Worm (Caenorhabditis elegans): ENCODE measurements around the gene ZC190.6.

The ZC190.6 gene

DNA sequence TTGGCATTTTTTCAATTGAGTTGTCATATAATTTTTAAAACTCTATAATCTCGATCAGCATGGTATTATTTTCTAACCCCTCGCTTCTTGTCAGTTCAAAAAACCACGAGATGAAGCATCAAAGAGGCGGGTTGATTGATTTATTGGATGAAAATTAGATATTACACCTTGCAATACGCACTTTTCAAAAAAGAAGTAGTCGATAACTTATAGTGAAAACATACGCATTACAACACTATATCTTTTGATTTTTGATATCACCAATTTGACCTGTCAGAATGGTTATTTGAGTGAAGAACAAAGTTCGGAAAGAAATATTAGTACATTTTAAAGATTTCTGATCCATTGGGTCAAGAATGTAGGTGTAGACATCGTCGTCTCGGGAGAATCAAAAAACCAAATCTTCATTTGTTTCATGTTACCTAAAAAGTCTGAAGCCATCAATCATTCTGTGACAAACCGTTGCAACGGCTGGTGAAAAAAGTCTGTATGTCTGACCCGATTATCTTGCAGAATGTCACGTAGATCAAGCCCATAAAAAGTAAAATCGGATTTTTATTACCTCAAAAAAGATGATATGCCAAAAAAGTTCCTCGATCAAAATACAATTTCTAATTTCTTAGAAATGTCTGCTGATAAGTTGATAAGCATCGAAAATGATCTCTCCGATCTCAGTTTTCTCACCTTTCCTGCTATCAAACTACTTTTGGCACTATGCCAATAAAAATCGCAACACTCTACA lies 23.8 kb downstream of the ZC190.6 start (continued):
- TF ChIP-seq isw-1 (GFP tag; IDR thresholded peaks at IDR 0.05) = no peak
- no peak for TF ChIP-seq aly-2 (tag; optimal IDR thresholded peaks at IDR 0.05)
- no peak for TF ChIP-seq ceh-90 (tag; optimal IDR thresholded peaks at IDR 0.05)
- TF ChIP-seq unc-62 (GFP tag; optimal IDR thresholded peaks at IDR 0.05) = no peak
- no peak for TF ChIP-seq zag-1 (tag; optimal IDR thresholded peaks at IDR 0.05)
- TF ChIP-seq ces-1 (GFP tag; optimal IDR thresholded peaks at IDR 0.05) = no peak
- TF ChIP-seq nhr-20 (tag; optimal IDR thresholded peaks at IDR 0.05) = peak; percentile 23
- no peak for TF ChIP-seq tbx-2 (tag; optimal IDR thresholded peaks at IDR 0.05)
- TF ChIP-seq alr-1 (tag; optimal IDR thresholded peaks at IDR 0.05; ENCODE audit: borderline replicate concordance) = no peak
- no peak for TF ChIP-seq fos-1 (tag; optimal IDR thresholded peaks at IDR 0.05)
- TF ChIP-seq pag-3 (tag; optimal IDR thresholded peaks at IDR 0.05; ENCODE audit: borderline replicate concordance, insufficient read depth) = no peak
- no peak for TF ChIP-seq zip-4 (GFP tag; optimal IDR thresholded peaks at IDR 0.05)
- no peak for TF ChIP-seq mdl-1 (tag; optimal IDR thresholded peaks at IDR 0.05)
- no peak for TF ChIP-seq sptf-1 (tag; optimal IDR thresholded peaks at IDR 0.05)
- no peak for TF ChIP-seq nhr-77 (tag; optimal IDR thresholded peaks at IDR 0.05)
- TF ChIP-seq unc-86 (tag; optimal IDR thresholded peaks at IDR 0.05) = no peak
- TF ChIP-seq unc-98 (GFP tag; IDR thresholded peaks at IDR 0.05) = no peak
- peak; percentile 33 for TF ChIP-seq nhr-90 (tag; optimal IDR thresholded peaks at IDR 0.05; ENCODE audit: poor library complexity)
- no peak for TF ChIP-seq skn-1 (tag; optimal IDR thresholded peaks at IDR 0.05)
- peak in 4 of 6 experiments; percentile 8 to 88 (median 58) for TF ChIP-seq elt-3 (tag; optimal IDR thresholded peaks at IDR 0.05)
- no peak for TF ChIP-seq lin-15B (tag; optimal IDR thresholded peaks at IDR 0.05)
- peak; percentile 86 for TF ChIP-seq blmp-1 (tag; optimal IDR thresholded peaks at IDR 0.05)
- peak; percentile 93 for TF ChIP-seq nhr-85 (tag)
- TF ChIP-seq ceh-8 (GFP tag; optimal IDR thresholded peaks at IDR 0.05) = no peak
- TF ChIP-seq tlp-1 (tag; optimal IDR thresholded peaks at IDR 0.05) = peak; percentile 10
- no peak for TF ChIP-seq grh-1 (GFP tag; IDR thresholded peaks at IDR 0.05)
- no peak for TF ChIP-seq pax-3 (tag; optimal IDR thresholded peaks at IDR 0.05)
- TF ChIP-seq nhr-47 (tag; optimal IDR thresholded peaks at IDR 0.05) = no peak
- no peak for TF ChIP-seq mab-9 (GFP tag; IDR thresholded peaks at IDR 0.05)

ce11 chrV:8652177-8652576 lies 24.9 kb downstream of the ZC190.6 start:
- TF ChIP-seq nhr-71 (tag; optimal IDR thresholded peaks at IDR 0.05) (peak; percentile 22), lin-35 (GFP tag; optimal IDR thresholded peaks at IDR 0.05) (no peak), alr-1 (tag; optimal IDR thresholded peaks at IDR 0.05; ENCODE audit: borderline replicate concordance) (no peak), nhr-20 (tag; optimal IDR thresholded peaks at IDR 0.05) (peak; percentile 43), unc-30 (tag; optimal IDR thresholded peaks at IDR 0.05) (no peak), aly-2 (tag; optimal IDR thresholded peaks at IDR 0.05) (no peak), nhr-237 (tag; optimal IDR thresholded peaks at IDR 0.05) (no peak), fkh-8 (tag; optimal IDR thresholded peaks at IDR 0.05) (no peak), nhr-19 (GFP tag; conservative IDR thresholded peaks at IDR 0.05) (no peak), sox-4 (tag; optimal IDR thresholded peaks at IDR 0.05) (no peak), swsn-7 (tag; optimal IDR thresholded peaks at IDR 0.05) (no peak), snpc-4 (tag; optimal IDR thresholded peaks at IDR 0.05) (no peak), nhr-84 (tag; optimal IDR thresholded peaks at IDR 0.05) (no peak), fkh-4 (tag; optimal IDR thresholded peaks at IDR 0.05; ENCODE audit: borderline replicate concordance) (no peak), unc-98 (GFP tag; IDR thresholded peaks at IDR 0.05) (no peak), rnt-1 (tag; optimal IDR thresholded peaks at IDR 0.05) (peak; percentile 38), nhr-11 (tag; optimal IDR thresholded peaks at IDR 0.05) (no peak), ceh-82 (tag; optimal IDR thresholded peaks at IDR 0.05) (no peak), dpl-1 (GFP tag; optimal IDR thresholded peaks at IDR 0.05) (no peak), mef-2 (tag; optimal IDR thresholded peaks at IDR 0.05) (no peak), isw-1 (GFP tag; IDR thresholded peaks at IDR 0.05) (no peak), sup-37 (GFP tag; optimal IDR thresholded peaks at IDR 0.05) (no peak), unc-62 (GFP tag; optimal IDR thresholded peaks at IDR 0.05) (no peak), tlp-1 (tag; optimal IDR thresholded peaks at IDR 0.05) (no peak), hlh-4 (tag; optimal IDR thresholded peaks at IDR 0.05) (no peak), Y116A8C.19 (tag; optimal IDR thresholded peaks at IDR 0.05; ENCODE audit: borderline replicate concordance) (no peak), elt-3 (tag; optimal IDR thresholded peaks at IDR 0.05) (peak in 1 of 6 experiments; percentile 14), ceh-8 (GFP tag; optimal IDR thresholded peaks at IDR 0.05) (no peak), nhr-90 (tag; optimal IDR thresholded peaks at IDR 0.05; ENCODE audit: poor library complexity) (no peak), mdl-1 (tag; optimal IDR thresholded peaks at IDR 0.05) (no peak), ztf-4 (tag; optimal IDR thresholded peaks at IDR 0.05) (no peak), lin-15B (tag; optimal IDR thresholded peaks at IDR 0.05) (no peak), sptf-1 (tag; optimal IDR thresholded peaks at IDR 0.05) (no peak)
